Fruit fly (Drosophila melanogaster) whole organism, embryonic: ENCODE data around the gene Pvf2.

Source experiments
- Adf1 ChIP-seq: fragments of 200-800 bp; sonication (Bioruptor generic); IDR thresholded peaks from 2 replicates; pipeline ENCODE4 v1.3.6; 2022; ENCODE audit warnings: missing biosample characterization, missing genetic modification characterization
- CG10321 ChIP-seq: fragments of 200-800 bp; sonication (Bioruptor generic); IDR thresholded peaks from 2 replicates; pipeline ENCODE4 v1.3.6; 2022; ENCODE audit warnings: missing biosample characterization, missing genetic modification characterization
- CG11085 ChIP-seq: fragments of 200-800 bp; sonication (Bioruptor generic); IDR thresholded peaks from 2 replicates; pipeline ENCODE4 v1.3.6; 2022; ENCODE audit warnings: missing biosample characterization, missing genetic modification characterization
- CG12236 ChIP-seq: fragments of 200-800 bp; sonication (Bioruptor generic); optimal IDR thresholded peaks from 2 replicates; lab custom pipeline; 2016; ENCODE audit warnings: missing biosample characterization, missing genetic modification characterization
- CG14014 ChIP-seq: fragments of 200-800 bp; sonication (Bioruptor generic); IDR thresholded peaks from 2 replicates; pipeline ENCODE4 v1.3.6; 2022; ENCODE audit warnings: missing biosample characterization, missing genetic modification characterization
- CG14667 ChIP-seq: fragments of 200-800 bp; sonication (Bioruptor generic); IDR thresholded peaks from 2 replicates; pipeline ENCODE4 v1.3.6; 2022; ENCODE audit warnings: missing biosample characterization, missing genetic modification characterization
- CG1792 ChIP-seq: fragments of 200-800 bp; sonication (Bioruptor generic); optimal IDR thresholded peaks from 2 replicates; lab custom pipeline; 2016; ENCODE audit warnings: missing biosample characterization, missing genetic modification characterization
- CG31441 ChIP-seq: fragments of 200-800 bp; sonication (Bioruptor generic); IDR thresholded peaks from 2 replicates; pipeline ENCODE4 v1.3.6; 2022; ENCODE audit warnings: missing biosample characterization, missing genetic modification characterization
- CG3281 ChIP-seq: fragments of 200-800 bp; sonication (Bioruptor generic); optimal IDR thresholded peaks from 3 replicates; lab custom pipeline; 2017; ENCODE audit warnings: missing biosample characterization, mild to moderate bottlenecking, missing genetic modification characterization
- CG33213 ChIP-seq: fragments of 200-800 bp; sonication (Bioruptor generic); optimal IDR thresholded peaks from 3 replicates; lab custom pipeline; 2016; ENCODE audit warnings: missing biosample characterization, missing genetic modification characterization
- CG3995 ChIP-seq: fragments of 200-800 bp; sonication (Bioruptor generic); optimal IDR thresholded peaks from 3 replicates; lab custom pipeline; 2016; ENCODE audit warnings: missing biosample characterization, missing genetic modification characterization
- CG6683 ChIP-seq: fragments of 200-800 bp; sonication (Bioruptor generic); optimal IDR thresholded peaks from 2 replicates; lab custom pipeline; 2017; ENCODE audit warnings: missing biosample characterization, mild to moderate bottlenecking, missing genetic modification characterization, missing genetic modification reagents
- CG8924 ChIP-seq: fragments of 200-800 bp; optimal IDR thresholded peaks from 3 replicates; lab custom pipeline; 2019; ENCODE audit warnings: missing biosample characterization, mild to moderate bottlenecking, missing genetic modification characterization, moderate library complexity
- CG9876 ChIP-seq: fragments of 200-800 bp; sonication (Bioruptor generic); optimal IDR thresholded peaks from 2 replicates; lab custom pipeline; 2016; ENCODE audit warnings: missing biosample characterization, missing genetic modification characterization
- CTCF ChIP-seq: fragments of 200-800 bp; sonication (Bioruptor generic); optimal IDR thresholded peaks from 2 replicates; lab custom pipeline; 2017; ENCODE audit warnings: missing biosample characterization, mild to moderate bottlenecking, missing genetic modification characterization, moderate library complexity
- Dad ChIP-seq: fragments of 200-800 bp; sonication (Bioruptor generic); optimal IDR thresholded peaks from 3 replicates; lab custom pipeline; 2016; ENCODE audit warnings: missing biosample characterization, missing genetic modification characterization
- Dbx ChIP-seq: fragments of 200-800 bp; sonication (Bioruptor generic); IDR thresholded peaks from 3 replicates; pipeline ENCODE4 v1.3.6; 2022; ENCODE audit warnings: missing biosample characterization, missing genetic modification characterization
- Dip3 ChIP-seq: fragments of 200-800 bp; sonication (Bioruptor generic); optimal IDR thresholded peaks from 3 replicates; lab custom pipeline; 2016; ENCODE audit warnings: missing biosample characterization, missing genetic modification characterization
- Dll ChIP-seq: fragments of 200-800 bp; sonication (Bioruptor generic); IDR thresholded peaks from 4 replicates; pipeline ENCODE4 v1.3.6; 2022; ENCODE audit warnings: missing biosample characterization, missing genetic modification characterization; ENCODE audit not compliant: partially characterized antibody
- E2f2 ChIP-seq: fragments of 200-800 bp; sonication (Bioruptor generic); IDR thresholded peaks from 2 replicates; pipeline ENCODE4 v1.3.6; 2022; ENCODE audit warnings: missing biosample characterization, missing genetic modification characterization
- Fer1 ChIP-seq: fragments of 200-800 bp; sonication (Bioruptor generic); optimal IDR thresholded peaks from 2 replicates; lab custom pipeline; 2017; ENCODE audit warnings: missing biosample characterization, mild to moderate bottlenecking, missing genetic modification characterization
- Hmx ChIP-seq: fragments of 200-800 bp; sonication (Bioruptor generic); optimal IDR thresholded peaks from 2 replicates; lab custom pipeline; 2016; ENCODE audit warnings: missing biosample characterization, missing genetic modification characterization
- Hsf ChIP-seq: fragments of 200-800 bp; sonication (Bioruptor generic); optimal IDR thresholded peaks from 3 replicates; lab custom pipeline; 2016; ENCODE audit warnings: missing biosample characterization, missing genetic modification characterization
- Max ChIP-seq: fragments of 200-800 bp; sonication (Bioruptor generic); optimal IDR thresholded peaks from 2 replicates; lab custom pipeline; 2016; ENCODE audit warnings: missing biosample characterization, mild to moderate bottlenecking, missing genetic modification characterization
- Med ChIP-seq: fragments of 200-800 bp; sonication (Bioruptor generic); peaks from one replicate; lab custom pipeline; 2016; ENCODE audit warnings: missing biosample characterization, missing genetic modification characterization, mild to moderate bottlenecking, inconsistent platforms, moderate library complexity
- Mes4 ChIP-seq: fragments of 200-800 bp; sonication (Bioruptor generic); optimal IDR thresholded peaks from 2 replicates; lab custom pipeline; 2016; ENCODE audit warnings: missing biosample characterization, missing genetic modification characterization
- Opbp ChIP-seq: fragments of 200-800 bp; sonication (Bioruptor generic); IDR thresholded peaks from 3 replicates; pipeline ENCODE4 v1.3.6; 2022; ENCODE audit warnings: missing biosample characterization, missing genetic modification characterization; ENCODE audit not compliant: partially characterized antibody
- Six4 ChIP-seq: fragments of 200-800 bp; sonication (Bioruptor generic); optimal IDR thresholded peaks from 2 replicates; lab custom pipeline; 2016; ENCODE audit warnings: missing biosample characterization, missing genetic modification characterization
- Taf1 ChIP-seq: fragments of 200-800 bp; sonication (Bioruptor generic); IDR thresholded peaks from 2 replicates; pipeline ENCODE4 v1.3.6; 2022; ENCODE audit warnings: missing biosample characterization, missing genetic modification characterization
- Trl ChIP-seq, 3 experiments: fragments of >200 bp in 2 of 3; fragments of 200-800 bp in 1 of 3; sonication (Bioruptor generic) in 1 of 3; optimal IDR thresholded peaks; 2 replicates in 1 of 3; 3 replicates in 2 of 3; lab custom pipeline; 2016 to 2017; ENCODE audit warnings: missing biosample characterization in 1 of 3, missing genetic modification characterization in 1 of 3
- al ChIP-seq: fragments of 200-800 bp; sonication (Bioruptor generic); IDR thresholded peaks from 2 replicates; pipeline ENCODE4 v1.3.6; 2022; ENCODE audit warnings: missing biosample characterization, missing genetic modification characterization
- cwo ChIP-seq: fragments of 200-800 bp; sonication (Bioruptor generic); optimal IDR thresholded peaks from 3 replicates; lab custom pipeline; 2017; ENCODE audit warnings: missing biosample characterization, missing genetic modification characterization, mild to moderate bottlenecking, moderate library complexity, missing genetic modification reagents
- eve ChIP-seq, 2 experiments: fragments of >200 bp; optimal IDR thresholded peaks; 2 replicates each; lab custom pipeline; 2017; ENCODE audit warnings: missing biosample characterization in 2 of 2, missing genetic modification characterization in 2 of 2
- fu2 ChIP-seq: fragments of 200-800 bp; sonication (Bioruptor generic); optimal IDR thresholded peaks from 2 replicates; lab custom pipeline; 2016; ENCODE audit warnings: missing biosample characterization, missing genetic modification characterization
- gcm ChIP-seq: fragments of 200-800 bp; sonication (Bioruptor generic); optimal IDR thresholded peaks from 2 replicates; lab custom pipeline; 2019; ENCODE audit warnings: missing biosample characterization, mild to moderate bottlenecking, missing genetic modification characterization, moderate library complexity
- grau ChIP-seq: fragments of 200-800 bp; optimal IDR thresholded peaks from 3 replicates; lab custom pipeline; 2019; ENCODE audit warnings: missing biosample characterization, mild to moderate bottlenecking, missing genetic modification characterization, moderate library complexity
- lbe ChIP-seq: fragments of 200-800 bp; sonication (Bioruptor generic); optimal IDR thresholded peaks from 2 replicates; lab custom pipeline; 2016; ENCODE audit warnings: missing biosample characterization, mild to moderate bottlenecking, missing genetic modification characterization
- lilli ChIP-seq: fragments of 200-800 bp; sonication (Bioruptor generic); optimal IDR thresholded peaks from 3 replicates; lab custom pipeline; 2016; ENCODE audit warnings: missing biosample characterization, missing genetic modification characterization
- lola ChIP-seq, 3 experiments: fragments of >200 bp in 2 of 3; fragments of 200-800 bp in 1 of 3; sonication (Bioruptor generic) in 1 of 3; optimal IDR thresholded peaks; 2 replicates each; lab custom pipeline; 2017 to 2019; ENCODE audit warnings: missing biosample characterization in 3 of 3, missing genetic modification characterization in 3 of 3, mild to moderate bottlenecking in 1 of 3, moderate library complexity in 1 of 3
- pfk ChIP-seq: fragments of 200-800 bp; sonication (Bioruptor generic); optimal IDR thresholded peaks from 2 replicates; lab custom pipeline; 2018; ENCODE audit warnings: missing biosample characterization, mild to moderate bottlenecking, missing genetic modification characterization, moderate library complexity
- sc ChIP-seq, 3 experiments: fragments of >200 bp in 2 of 3; fragments of 200-800 bp in 1 of 3; sonication (Bioruptor generic) in 1 of 3; optimal IDR thresholded peaks; 2 replicates in 2 of 3; 3 replicates in 1 of 3; lab custom pipeline; 2017; ENCODE audit warnings: mild to moderate bottlenecking in 1 of 3, missing biosample characterization in 1 of 3, missing genetic modification characterization in 1 of 3, missing genetic modification reagents in 1 of 3
- sim ChIP-seq: fragments of 200-800 bp; sonication (Bioruptor generic); IDR thresholded peaks from 2 replicates; pipeline ENCODE4 v1.3.6; 2022; ENCODE audit warnings: missing biosample characterization, missing genetic modification characterization
- sisA ChIP-seq: fragments of 200-800 bp; sonication (Bioruptor generic); IDR thresholded peaks from 2 replicates; pipeline ENCODE4 v1.3.6; 2022; ENCODE audit warnings: missing biosample characterization, missing genetic modification characterization
- sob ChIP-seq: fragments of 200-800 bp; sonication (Bioruptor generic); IDR thresholded peaks from 2 replicates; pipeline ENCODE4 v1.3.6; 2022; ENCODE audit warnings: missing biosample characterization, missing genetic modification characterization
- ttk ChIP-seq: fragments of 200-800 bp; sonication (Bioruptor generic); IDR thresholded peaks from 2 replicates; pipeline ENCODE4 v2.1.2; 2022; ENCODE audit warnings: missing biosample characterization, missing genetic modification characterization
- tup ChIP-seq: fragments of 200-800 bp; sonication (Bioruptor generic); optimal IDR thresholded peaks from 2 replicates; lab custom pipeline; 2016; ENCODE audit warnings: missing biosample characterization, mild to moderate bottlenecking, missing genetic modification characterization, moderate library complexity
- twi ChIP-seq: fragments of 200-800 bp; optimal IDR thresholded peaks from 2 replicates; lab custom pipeline; 2019; ENCODE audit warnings: missing biosample characterization, mild to moderate bottlenecking, missing genetic modification characterization, moderate library complexity
- zfh2 ChIP-seq: fragments of 200-800 bp; sonication (Bioruptor generic); optimal IDR thresholded peaks from 2 replicates; lab custom pipeline; 2016; ENCODE audit warnings: missing biosample characterization, missing genetic modification characterization

Pvf2 gene

dm6 chr2L:7047703-7048102 is 36.7 kb downstream of the Pvf2 start (continued):
- TF ChIP-seq lilli (GFP tag; lab: Kevin White, UChicago) (peak; percentile 23), pfk (GFP tag; lab: Kevin White, UChicago) (no peak), Mes4 (GFP tag; lab: Kevin White, UChicago) (no peak), Dip3 (peak; percentile 19), sim (GFP tag; lab: Robert Waterston, UW) (no peak), Med (GFP tag; lab: Kevin White, UChicago) (peak; percentile 55), Dll (GFP tag; lab: Robert Waterston, UW) (no peak), CG3281 (GFP tag; lab: Kevin White, UChicago) (no peak), sob (GFP tag; lab: Robert Waterston, UW) (peak; percentile 44; the same call in 1 of the 2 replicates), zfh2 (peak; percentile 13)

- TF ChIP-seq Dbx (GFP tag; lab: Robert Waterston, UW) (no peak), CG12236 (GFP tag; lab: Kevin White, UChicago) (peak; percentile 33), sc (optimal IDR thresholded peaks at IDR 0.05; lab: Kevin White, UChicago) (no peak), sc (GFP tag; optimal IDR thresholded peaks at IDR 0.05; lab: Kevin White, UChicago) (peak; percentile 37), CG1792 (GFP tag; lab: Kevin White, UChicago) (peak; percentile 30), Adf1 (GFP tag; lab: Robert Waterston, UW) (no peak), Fer1 (no peak), lbe (GFP tag; lab: Kevin White, UChicago) (no peak), Hmx (GFP tag; lab: Kevin White, UChicago) (no peak), grau (tag; lab: Kevin White, UChicago) (peak; percentile 85), CG33213 (no peak), Taf1 (GFP tag; lab: Robert Waterston, UW) (no peak), ttk (GFP tag; lab: Robert Waterston, UW) (no peak), lola (GFP tag; optimal IDR thresholded peaks at IDR 0.05; lab: Kevin White, UChicago) (peak in 1 of 3 experiments; percentile 45), CG6683 (no peak), tup (GFP tag; lab: Kevin White, UChicago) (no peak), CG14667 (GFP tag; lab: Robert Waterston, UW) (no peak), fu2 (GFP tag; lab: Kevin White, UChicago) (no peak), eve (GFP tag; optimal IDR thresholded peaks at IDR 0.05; lab: Kevin White, UChicago) (no peak), CG10321 (GFP tag; lab: Robert Waterston, UW) (peak; percentile 65; the same call in 1 of the 2 replicates), CG31441 (GFP tag; lab: Robert Waterston, UW) (0 out of 2 replicates have a peak, but pooled peaks have one; percentile 17), CG14014 (GFP tag; lab: Robert Waterston, UW) (no peak), al (GFP tag; lab: Robert Waterston, UW) (no peak), sob (GFP tag; lab: Robert Waterston, UW) (peak; percentile 32; the same call in 1 of the 2 replicates), CG9876 (GFP tag; lab: Kevin White, UChicago) (no peak), Trl (optimal IDR thresholded peaks at IDR 0.05; lab: Kevin White, UChicago) (no peak), Trl (GFP tag; optimal IDR thresholded peaks at IDR 0.05; lab: Kevin White, UChicago) (peak; percentile 17), gcm (GFP tag; lab: Kevin White, UChicago) (peak; percentile 56), CG11085 (GFP tag; lab: Robert Waterston, UW) (no peak), cwo (GFP tag; lab: Kevin White, UChicago) (no peak), Max (GFP tag; lab: Kevin White, UChicago) (no peak), CG8924 (tag; lab: Kevin White, UChicago) (no peak), Opbp (GFP tag; lab: Robert Waterston, UW) (no peak), CG3995 (GFP tag; lab: Kevin White, UChicago) (no peak), E2f2 (GFP tag; lab: Robert Waterston, UW) (no peak), Dad (GFP tag; lab: Kevin White, UChicago) (no peak), Hsf (GFP tag; lab: Kevin White, UChicago) (no peak), twi (tag; lab: Kevin White, UChicago) (peak; percentile 89), Six4 (GFP tag; lab: Kevin White, UChicago) (no peak), CTCF (no peak), sisA (GFP tag; lab: Robert Waterston, UW) (no peak)
Observed at dm6 chr2L:7043039-7043905, 41.2 kb downstream of the Pvf2 start.
